Worm (Caenorhabditis elegans) whole organism, L4 larva: ENCODE measurements around the gene lgmn-1.

Source experiments
- F37D6.2 ChIP-seq: sonication (generic microtip); optimal IDR thresholded peaks from 2 replicates; lab custom pipeline; 2016; ENCODE audit warnings: mild to moderate bottlenecking, missing genetic modification characterization, missing compliant biosample characterization
- Y105C5A.15 ChIP-seq: fragments of 200-800 bp; sonication (Bioruptor generic); IDR thresholded peaks from 2 replicates; pipeline ENCODE4 v1.3.6; 2022; ENCODE audit warnings: missing genetic modification characterization, missing compliant biosample characterization
- Y75B8A.6 ChIP-seq: fragments of 200-800 bp; sonication (Bioruptor generic); IDR thresholded peaks from 2 replicates; pipeline ENCODE4 v1.3.6; 2022; ENCODE audit warnings: missing genetic modification reagents, missing genetic modification characterization, missing compliant biosample characterization
- ZK337.2 ChIP-seq: fragments of 200-800 bp; sonication (Bioruptor generic); IDR thresholded peaks from 2 replicates; pipeline ENCODE4 v1.3.6; 2022; ENCODE audit warnings: missing genetic modification reagents, missing genetic modification characterization, missing compliant biosample characterization
- ZK546.5 ChIP-seq, 2 experiments: sonication (generic microtip); optimal IDR thresholded peaks; 2 replicates each; lab custom pipeline; 2017; ENCODE audit warnings: missing biosample characterization in 2 of 2, missing genetic modification characterization in 2 of 2
- aha-1 ChIP-seq: fragments of 150-350 bp; peaks from one replicate; lab custom pipeline; 2014; ENCODE audit warnings: missing biosample characterization, missing genetic modification characterization
- aly-2 ChIP-seq: sonication (generic microtip); optimal IDR thresholded peaks from 2 replicates; lab custom pipeline; 2018; ENCODE audit warnings: missing biosample characterization, missing genetic modification characterization
- ama-1 ChIP-seq: fragments of 150-350 bp; optimal IDR thresholded peaks from 2 replicates; lab custom pipeline; 2014; ENCODE audit warnings: inconsistent platforms, mixed read lengths
- ceh-28 ChIP-seq: fragments of 150-350 bp; optimal IDR thresholded peaks from 2 replicates; lab custom pipeline; 2014; ENCODE audit warnings: missing biosample characterization, missing genetic modification reagents, missing genetic modification characterization
- ceh-44 ChIP-seq: fragments of 200-800 bp; sonication (Bioruptor generic); IDR thresholded peaks from 2 replicates; pipeline ENCODE4 v1.3.6; 2022; ENCODE audit warnings: missing genetic modification reagents, missing genetic modification characterization, missing compliant biosample characterization
- cey-2 ChIP-seq: sonication (generic microtip); optimal IDR thresholded peaks from 3 replicates; lab custom pipeline; 2017; ENCODE audit warnings: missing genetic modification characterization, mild to moderate bottlenecking, missing compliant biosample characterization, antibody characterized with exemption, borderline replicate concordance; ENCODE audit not compliant: insufficient read depth
- daf-16 ChIP-seq, 3 experiments: sonication (generic microtip); optimal IDR thresholded peaks; 2 replicates each; lab custom pipeline; 2016 to 2017; ENCODE audit warnings: missing genetic modification characterization in 3 of 3, missing genetic modification reagents in 3 of 3, mild to moderate bottlenecking in 2 of 3, missing compliant biosample characterization in 2 of 3, missing biosample characterization in 1 of 3, moderate library complexity in 1 of 3
- daf-19 ChIP-seq: fragments of 200-800 bp; sonication (Bioruptor generic); conservative IDR thresholded peaks from 2 replicates; pipeline ENCODE4 v1.3.6; 2022; ENCODE audit warnings: missing genetic modification characterization, missing compliant biosample characterization
- dmd-6 ChIP-seq: fragments of 200-800 bp; sonication (Bioruptor generic); IDR thresholded peaks from 2 replicates; pipeline ENCODE4 v1.3.6; 2022; ENCODE audit warnings: missing genetic modification reagents, missing genetic modification characterization, missing compliant biosample characterization
- dmd-8 ChIP-seq: fragments of 200-800 bp; sonication (Bioruptor generic); IDR thresholded peaks from 2 replicates; pipeline ENCODE4 v1.3.6; 2022; ENCODE audit warnings: missing genetic modification characterization, missing compliant biosample characterization
- duxl-1 ChIP-seq: sonication (generic microtip); optimal IDR thresholded peaks from 2 replicates; lab custom pipeline; 2016; ENCODE audit warnings: mild to moderate bottlenecking, missing genetic modification characterization, moderate library complexity, missing compliant biosample characterization; ENCODE audit not compliant: poor library complexity
- egl-43 ChIP-seq: fragments of 200-800 bp; sonication (Bioruptor generic); IDR thresholded peaks from 2 replicates; pipeline ENCODE4 v1.3.6; 2022; ENCODE audit warnings: missing genetic modification reagents, missing genetic modification characterization, missing compliant biosample characterization
- fkh-10 ChIP-seq: fragments of 150-350 bp; optimal IDR thresholded peaks from 2 replicates; lab custom pipeline; 2014; ENCODE audit warnings: missing biosample characterization, missing genetic modification reagents, missing genetic modification characterization
- hlh-11 ChIP-seq: fragments of 200-800 bp; sonication (Bioruptor generic); optimal IDR thresholded peaks from 2 replicates; lab custom pipeline; 2018; ENCODE audit warnings: mild to moderate bottlenecking, missing genetic modification characterization, missing compliant biosample characterization
- hlh-30 ChIP-seq: sonication (generic microtip); optimal IDR thresholded peaks from 2 replicates; lab custom pipeline; 2017; ENCODE audit warnings: antibody characterized with exemption, mild to moderate bottlenecking, missing genetic modification characterization, missing compliant biosample characterization; ENCODE audit not compliant: insufficient read depth
- lin-1 ChIP-seq: fragments of 200-800 bp; sonication (Bioruptor generic); IDR thresholded peaks from 2 replicates; pipeline ENCODE4 v1.3.6; 2022; ENCODE audit warnings: missing genetic modification reagents, missing genetic modification characterization, missing compliant biosample characterization
- lin-38 ChIP-seq: fragments of 200-800 bp; sonication (Bioruptor generic); IDR thresholded peaks from 2 replicates; pipeline ENCODE4 v1.3.6; 2022; ENCODE audit warnings: missing genetic modification reagents, missing genetic modification characterization, missing compliant biosample characterization
- lir-3 ChIP-seq: sonication (generic microtip); optimal IDR thresholded peaks from 2 replicates; lab custom pipeline; 2016; ENCODE audit warnings: mild to moderate bottlenecking, missing genetic modification characterization, missing compliant biosample characterization
- mdl-1 ChIP-seq, 2 experiments: fragments of 150-350 bp in 1 of 2; sonication (generic microtip) in 1 of 2; optimal IDR thresholded peaks; 2 replicates each; lab custom pipeline; 2014 to 2017; ENCODE audit warnings: missing biosample characterization in 2 of 2, missing genetic modification characterization in 2 of 2
- mdt-29 ChIP-seq: fragments of 200-800 bp; sonication (Bioruptor generic); IDR thresholded peaks from 2 replicates; pipeline ENCODE4 v1.3.6; 2022; ENCODE audit warnings: missing genetic modification reagents, missing genetic modification characterization, missing compliant biosample characterization
- mep-1 ChIP-seq: fragments of 150-350 bp; sonication (generic microtip); optimal IDR thresholded peaks from 3 replicates; lab custom pipeline; 2014; ENCODE audit warnings: missing biosample characterization, missing genetic modification characterization
- nhr-10 ChIP-seq: fragments of 150-350 bp; optimal IDR thresholded peaks from 2 replicates; lab custom pipeline; 2014; ENCODE audit warnings: missing biosample characterization, missing genetic modification characterization
- nhr-102 ChIP-seq: sonication (generic microtip); optimal IDR thresholded peaks from 2 replicates; lab custom pipeline; 2016; ENCODE audit warnings: mild to moderate bottlenecking, missing genetic modification characterization, moderate library complexity, missing compliant biosample characterization
- nhr-25 ChIP-seq: sonication (generic microtip); optimal IDR thresholded peaks from 2 replicates; lab custom pipeline; 2017; ENCODE audit warnings: missing genetic modification characterization, mild to moderate bottlenecking, missing compliant biosample characterization, antibody characterized with exemption, moderate library complexity, borderline replicate concordance; ENCODE audit not compliant: insufficient read depth
- nhr-28 ChIP-seq: fragments of 150-350 bp; optimal IDR thresholded peaks from 2 replicates; lab custom pipeline; 2014; ENCODE audit warnings: missing biosample characterization, missing genetic modification characterization
- nhr-41 ChIP-seq: fragments of 200-800 bp; sonication (Bioruptor generic); IDR thresholded peaks from 2 replicates; pipeline ENCODE4 v1.3.6; 2022; ENCODE audit warnings: missing genetic modification reagents, missing genetic modification characterization, missing compliant biosample characterization
- nhr-6 ChIP-seq: fragments of 150-350 bp; optimal IDR thresholded peaks from 2 replicates; lab custom pipeline; 2014; ENCODE audit warnings: missing biosample characterization, missing genetic modification characterization
- nhr-76 ChIP-seq: fragments of 150-350 bp; optimal IDR thresholded peaks from 2 replicates; lab custom pipeline; 2014; ENCODE audit warnings: missing biosample characterization, missing genetic modification characterization
- nhr-77 ChIP-seq: fragments of 150-350 bp; optimal IDR thresholded peaks from 2 replicates; lab custom pipeline; 2014; ENCODE audit warnings: missing biosample characterization, missing genetic modification characterization
- saeg-2 ChIP-seq: fragments of 200-800 bp; sonication (Bioruptor generic); IDR thresholded peaks from 2 replicates; pipeline ENCODE4 v1.3.6; 2022; ENCODE audit warnings: missing genetic modification reagents, missing genetic modification characterization, missing compliant biosample characterization
- snpc-1.2 ChIP-seq: fragments of 200-800 bp; sonication (Bioruptor generic); IDR thresholded peaks from 2 replicates; pipeline ENCODE4 v1.3.6; 2022; ENCODE audit warnings: missing genetic modification reagents, missing genetic modification characterization, missing compliant biosample characterization
- spr-1 ChIP-seq: sonication (generic microtip); optimal IDR thresholded peaks from 2 replicates; lab custom pipeline; 2016; ENCODE audit warnings: mild to moderate bottlenecking, missing genetic modification characterization, missing compliant biosample characterization
- spr-3 ChIP-seq: fragments of 200-800 bp; sonication (Bioruptor generic); optimal IDR thresholded peaks from 2 replicates; lab custom pipeline; 2018; ENCODE audit warnings: mild to moderate bottlenecking, missing genetic modification characterization, missing compliant biosample characterization
- tag-97 ChIP-seq: fragments of 200-800 bp; sonication (Bioruptor generic); IDR thresholded peaks from 2 replicates; pipeline ENCODE4 v1.3.6; 2022; ENCODE audit warnings: missing genetic modification characterization, missing compliant biosample characterization
- tra-1 ChIP-seq: fragments of 200-800 bp; sonication (Bioruptor generic); IDR thresholded peaks from 2 replicates; pipeline ENCODE4 v1.3.6; 2022; ENCODE audit warnings: missing genetic modification reagents, missing genetic modification characterization, missing compliant biosample characterization
- unc-39 ChIP-seq: sonication (generic microtip); optimal IDR thresholded peaks from 2 replicates; lab custom pipeline; 2017; ENCODE audit warnings: missing biosample characterization, missing genetic modification characterization
- zfp-3 ChIP-seq: fragments of 200-800 bp; sonication (Bioruptor generic); conservative IDR thresholded peaks from 2 replicates; pipeline ENCODE4 v1.3.6; 2022; ENCODE audit warnings: missing genetic modification reagents, missing genetic modification characterization, missing compliant biosample characterization
- zip-11 ChIP-seq: fragments of 200-800 bp; sonication (Bioruptor generic); IDR thresholded peaks from 2 replicates; pipeline ENCODE4 v1.3.6; 2022; ENCODE audit warnings: missing genetic modification characterization, missing compliant biosample characterization
- zip-2 ChIP-seq: fragments of 150-350 bp; optimal IDR thresholded peaks from 2 replicates; lab custom pipeline; 2014; ENCODE audit warnings: missing biosample characterization, missing genetic modification characterization
- ztf-7 ChIP-seq: fragments of 150-350 bp; optimal IDR thresholded peaks from 2 replicates; lab custom pipeline; 2014; ENCODE audit warnings: missing biosample characterization, missing genetic modification characterization

The lgmn-1 gene

DNA sequence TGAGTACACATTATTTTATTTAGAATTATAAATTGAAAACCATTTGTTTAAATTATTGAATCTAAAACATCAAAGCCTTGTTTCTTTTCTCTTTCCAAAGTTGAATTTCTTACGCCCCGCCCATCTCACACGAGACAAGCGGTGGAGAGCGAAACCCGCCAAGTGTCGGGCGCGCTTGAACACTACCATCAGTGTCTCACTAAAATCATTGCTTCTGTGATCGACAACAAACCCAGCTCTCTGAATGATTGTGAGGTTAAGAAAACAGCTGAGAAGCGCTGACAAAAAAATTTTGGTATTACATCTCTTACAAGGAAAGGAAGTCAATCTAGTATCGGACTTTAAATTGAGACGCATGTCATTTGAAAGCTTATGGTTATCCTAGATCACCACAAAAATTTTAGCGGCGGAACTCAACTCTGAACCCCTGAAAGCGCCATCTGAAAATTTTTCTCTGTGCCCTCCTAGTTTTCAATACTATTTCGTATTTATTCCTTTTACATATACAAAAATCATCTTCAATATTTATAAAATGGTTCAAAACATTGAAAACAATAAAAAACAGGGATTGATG lies 21.7 kb upstream of the lgmn-1 start (continued):
- TF ChIP-seq mep-1 (tag; lab: Kevin White, UChicago) (peak; percentile 84), tra-1 (GFP tag; lab: Robert Waterston, UW) (peak; percentile 55; the same call in 1 of the 2 replicates), ceh-28 (no peak), nhr-41 (peak; percentile 72; the same call in 1 of the 2 replicates), egl-43 (GFP tag; lab: Robert Waterston, UW) (peak; percentile 76; the same call in 1 of the 2 replicates), dmd-8 (GFP tag; lab: Robert Waterston, UW) (0 out of 2 replicates have a peak, but pooled peaks have one; percentile 29), duxl-1 (peak; percentile 89), fkh-10 (GFP tag; lab: Kevin White, UChicago) (no peak), zfp-3 (GFP tag; lab: Robert Waterston, UW) (0 out of 2 replicates have a peak, but pooled peaks have one; percentile 30), nhr-28 (peak; percentile 30), nhr-102 (tag; lab: Kevin White, UChicago) (peak; percentile 85), cey-2 (tag; lab: Kevin White, UChicago) (no peak), nhr-10 (tag; lab: Kevin White, UChicago) (no peak), snpc-1.2 (peak; percentile 90), mdl-1 (tag; optimal IDR thresholded peaks at IDR 0.05; lab: Kevin White, UChicago) (peak; percentile 31 to 47), ztf-7 (tag; lab: Kevin White, UChicago) (peak; percentile 52), spr-1 (peak; percentile 79), aha-1 (peak; percentile 46), nhr-77 (tag; lab: Kevin White, UChicago) (peak; percentile 24), ZK337.2 (GFP tag; lab: Robert Waterston, UW) (0 out of 2 replicates have a peak, but pooled peaks have one; percentile 3), ama-1 (lab: Kevin White, UChicago) (peak; percentile 68), aly-2 (tag; lab: Kevin White, UChicago) (no peak), zip-2 (peak; percentile 16), Y75B8A.6 (GFP tag; lab: Robert Waterston, UW) (no peak), hlh-11 (tag; lab: Kevin White, UChicago) (peak; percentile 92), lin-1 (GFP tag; lab: Robert Waterston, UW) (peak; percentile 74), nhr-76 (no peak), ceh-44 (GFP tag; lab: Robert Waterston, UW) (peak; percentile 88), hlh-30 (tag; lab: Kevin White, UChicago) (peak; percentile 70)

ce11 chrV:12494522-12494921 lies 18.3 kb upstream of the lgmn-1 start, which contains the start of gene mrps-11:
Gene mrps-11, minus strand, starts transcription at chrV:12494622.
- no peak for TF ChIP-seq dmd-6
- no peak for TF ChIP-seq tra-1 (GFP tag; lab: Robert Waterston, UW)
- no peak for TF ChIP-seq nhr-6 (tag; lab: Kevin White, UChicago)
- no peak for TF ChIP-seq nhr-102 (tag; lab: Kevin White, UChicago)
- TF ChIP-seq zip-11 (GFP tag; lab: Robert Waterston, UW) = no peak
- TF ChIP-seq daf-19 (GFP tag; lab: Robert Waterston, UW) = no peak
- no peak for TF ChIP-seq tag-97 (GFP tag; lab: Robert Waterston, UW)
- TF ChIP-seq Y105C5A.15 (GFP tag; lab: Robert Waterston, UW) = no peak
- no peak for TF ChIP-seq unc-39 (tag; lab: Kevin White, UChicago)
- no peak for TF ChIP-seq zfp-3 (GFP tag; lab: Robert Waterston, UW)
- no peak for TF ChIP-seq mdt-29 (GFP tag; lab: Robert Waterston, UW)
- TF ChIP-seq zip-2 = no peak

ce11 chrV:12497725-12498263 lies 15.1 kb upstream of the lgmn-1 start, which contains the start of the genes W04D2.4 and rbm-25:
Gene W04D2.4, minus strand, starts transcription at chrV:12497755.
Gene rbm-25, plus strand, starts transcription at chrV:12498213.
- peak; percentile 72 for TF ChIP-seq mep-1 (tag; lab: Kevin White, UChicago)
- peak; percentile 71 for TF ChIP-seq lin-38 (GFP tag; lab: Robert Waterston, UW)
- no peak for TF ChIP-seq Y105C5A.15 (GFP tag; lab: Robert Waterston, UW)
- no peak for TF ChIP-seq nhr-25
- TF ChIP-seq hlh-30 (tag; lab: Kevin White, UChicago) = peak; percentile 63
- TF ChIP-seq lir-3 (tag; lab: Kevin White, UChicago) = no peak
- no peak for TF ChIP-seq ZK546.5 (tag; optimal IDR thresholded peaks at IDR 0.05; lab: Kevin White, UChicago)
- TF ChIP-seq aly-2 (tag; lab: Kevin White, UChicago) = no peak
- TF ChIP-seq nhr-102 (tag; lab: Kevin White, UChicago) = peak; percentile 67
- peak; percentile 67 for TF ChIP-seq ztf-7 (tag; lab: Kevin White, UChicago)
- TF ChIP-seq dmd-8 (GFP tag; lab: Robert Waterston, UW) = no peak
- TF ChIP-seq nhr-77 (tag; lab: Kevin White, UChicago) = peak; percentile 20
- peak; percentile 48 for TF ChIP-seq F37D6.2 (tag; lab: Kevin White, UChicago)
- peak in 1 of 2 experiments; percentile 34 for TF ChIP-seq daf-16 (GFP tag; optimal IDR thresholded peaks at IDR 0.05; lab: Kevin White, UChicago)
- TF ChIP-seq daf-16 (tag; optimal IDR thresholded peaks at IDR 0.05; lab: Kevin White, UChicago) = peak; percentile 26
- TF ChIP-seq spr-3 (GFP tag; lab: Kevin White, UChicago) = no peak
- TF ChIP-seq saeg-2 (GFP tag; lab: Robert Waterston, UW) = no peak
